Worm (Caenorhabditis elegans): ENCODE measurements around the gene C25E10.10.

Gene C25E10.10

DNA sequence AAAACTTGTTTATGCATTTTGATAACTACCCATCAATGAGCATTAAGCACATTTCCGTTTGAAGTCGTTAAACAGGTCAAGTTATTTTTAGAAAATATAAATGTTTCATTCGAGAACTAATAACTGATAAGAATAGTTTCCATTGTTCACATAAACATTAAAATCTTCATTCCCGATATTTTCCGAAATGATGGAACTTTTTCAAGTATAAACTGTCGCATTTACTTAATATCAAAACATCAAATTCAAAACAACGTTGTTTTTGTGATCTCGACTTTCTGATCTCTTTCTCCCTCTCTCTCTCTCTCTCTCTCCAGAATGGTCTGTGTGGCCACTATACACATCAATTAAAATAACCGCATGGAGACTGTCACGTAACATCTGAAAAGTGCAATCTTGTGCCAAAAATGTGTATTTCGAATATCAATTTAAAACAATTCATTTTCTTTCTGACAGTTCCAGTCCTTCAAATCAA, 18.2 kb upstream of the C25E10.10 start:
- TF ChIP-seq ZK546.5 (tag; optimal IDR thresholded peaks at IDR 0.05) (no peak), nhr-11 (tag; optimal IDR thresholded peaks at IDR 0.05) (no peak), elt-1 (tag; optimal IDR thresholded peaks at IDR 0.05) (no peak), lin-15B (tag; optimal IDR thresholded peaks at IDR 0.05) (no peak), R02D3.7 (tag; optimal IDR thresholded peaks at IDR 0.05) (no peak), pha-4 (tag; optimal IDR thresholded peaks at IDR 0.05) (peak; percentile 74), ama-1 (optimal IDR thresholded peaks at IDR 0.05) (peak; percentile 79), ceh-82 (tag; optimal IDR thresholded peaks at IDR 0.05) (no peak), tbx-2 (tag; optimal IDR thresholded peaks at IDR 0.05) (peak; percentile 2), nhr-25 (tag; optimal IDR thresholded peaks at IDR 0.05) (peak; percentile 39), nhr-76 (tag; optimal IDR thresholded peaks at IDR 0.05) (no peak), elt-2 (tag; optimal IDR thresholded peaks at IDR 0.05) (peak; percentile 79), mdl-1 (tag; optimal IDR thresholded peaks at IDR 0.05) (no peak), ceh-28 (tag; optimal IDR thresholded peaks at IDR 0.05) (no peak), lin-39 (tag; optimal IDR thresholded peaks at IDR 0.05) (no peak), aly-2 (tag; optimal IDR thresholded peaks at IDR 0.05) (peak; percentile 66), nhr-43 (tag; optimal IDR thresholded peaks at IDR 0.05; ENCODE audit: poor library complexity, severe bottlenecking) (no peak), fos-1 (tag; optimal IDR thresholded peaks at IDR 0.05) (no peak), fkh-10 (GFP tag; optimal IDR thresholded peaks at IDR 0.05) (no peak), nhr-77 (tag; optimal IDR thresholded peaks at IDR 0.05) (no peak), nhr-67 (tag; optimal IDR thresholded peaks at IDR 0.05) (no peak), egl-27 (tag; optimal IDR thresholded peaks at IDR 0.05) (no peak), jun-1 (tag; optimal IDR thresholded peaks at IDR 0.05) (peak; percentile 68), pqm-1 (tag; optimal IDR thresholded peaks at IDR 0.05) (peak; percentile 92), fkh-2 (tag; optimal IDR thresholded peaks at IDR 0.05) (no peak)

DNA sequence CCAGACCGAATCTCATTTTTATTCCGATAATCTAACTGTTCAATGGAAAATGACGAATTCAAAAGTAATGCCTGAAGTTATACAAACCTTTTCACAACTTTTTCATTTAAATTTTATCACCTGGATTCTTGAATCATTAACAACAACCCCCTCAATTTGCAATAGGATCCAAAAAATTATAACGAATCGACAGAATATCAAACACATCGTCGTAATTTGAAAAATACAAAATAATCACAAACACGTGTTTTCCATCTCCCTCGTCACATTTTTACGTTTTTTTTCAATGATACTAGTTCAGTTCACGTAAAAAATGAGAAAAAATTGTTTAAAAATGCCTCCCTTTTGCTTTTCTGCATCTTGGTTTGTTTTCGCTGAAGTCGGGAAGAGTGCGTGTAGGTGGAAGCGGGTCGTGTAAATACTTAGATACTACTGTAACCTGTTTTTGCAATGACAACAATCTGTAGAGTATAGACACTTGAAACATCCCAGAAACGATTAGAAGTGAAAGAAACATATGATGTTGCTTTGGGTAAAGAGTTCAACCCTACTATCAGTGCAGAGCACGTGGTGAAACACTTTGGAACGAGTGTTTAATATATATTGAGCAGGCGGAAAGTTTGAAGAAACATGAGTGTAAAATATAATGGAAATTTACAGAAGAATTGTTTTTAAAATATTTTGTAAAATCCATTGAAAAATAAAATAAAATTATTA, 17.3 kb upstream of the C25E10.10 start, which contains the start of gene oac-50:
TSS of gene oac-50 (minus strand) at position 219 of the 717 bp plus-strand sequence.
- no peak for TF ChIP-seq elt-3 (tag; optimal IDR thresholded peaks at IDR 0.05)
- no peak for TF ChIP-seq fos-1 (tag; optimal IDR thresholded peaks at IDR 0.05)
- no peak for TF ChIP-seq nhr-67 (tag; optimal IDR thresholded peaks at IDR 0.05)
- peak; percentile 79 for TF ChIP-seq pqm-1 (tag; optimal IDR thresholded peaks at IDR 0.05)
- peak; percentile 55 for TF ChIP-seq elt-2 (tag; optimal IDR thresholded peaks at IDR 0.05)
- TF ChIP-seq pha-4 (tag; optimal IDR thresholded peaks at IDR 0.05): peak; percentile 82
- TF ChIP-seq ztf-4 (tag; optimal IDR thresholded peaks at IDR 0.05): no peak
- TF ChIP-seq nfya-1 (tag; optimal IDR thresholded peaks at IDR 0.05; ENCODE audit: insufficient read depth): no peak

DNA sequence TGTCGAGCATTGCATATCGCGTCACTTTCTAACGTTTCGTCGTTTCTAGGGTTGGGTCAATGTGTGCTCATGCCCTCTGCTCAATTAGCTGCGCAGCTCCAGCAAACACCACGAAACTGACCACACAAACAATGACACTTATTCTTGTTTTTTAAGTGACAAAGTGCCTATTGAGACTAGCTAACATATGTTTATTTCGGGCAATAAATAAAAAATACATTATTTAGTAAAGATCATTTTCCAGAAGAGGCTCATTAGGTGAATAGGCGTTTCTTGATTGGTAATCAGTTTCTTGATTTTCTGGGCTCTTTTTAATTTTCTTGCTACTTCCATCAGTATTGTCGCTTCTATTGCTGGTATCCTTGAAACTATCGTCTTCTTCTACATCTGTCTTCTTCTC, 13.5 kb upstream of the C25E10.10 start, which contains the start of gene T27E4.5:
TSS of gene T27E4.5 (minus strand) at position 101 of the 400 bp plus-strand sequence.
- TF ChIP-seq unc-62 (GFP tag; optimal IDR thresholded peaks at IDR 0.05) (no peak), lin-39 (tag; optimal IDR thresholded peaks at IDR 0.05) (no peak), elt-1 (tag; optimal IDR thresholded peaks at IDR 0.05) (no peak), skn-1 (tag; optimal IDR thresholded peaks at IDR 0.05) (no peak), egl-27 (tag; optimal IDR thresholded peaks at IDR 0.05) (no peak), nhr-76 (tag; optimal IDR thresholded peaks at IDR 0.05) (no peak), fkh-10 (GFP tag; optimal IDR thresholded peaks at IDR 0.05) (no peak), fos-1 (tag; optimal IDR thresholded peaks at IDR 0.05) (no peak), aly-2 (tag; optimal IDR thresholded peaks at IDR 0.05) (no peak), sea-2 (GFP tag; optimal IDR thresholded peaks at IDR 0.05) (no peak), zag-1 (tag; optimal IDR thresholded peaks at IDR 0.05) (no peak), mdl-1 (tag; optimal IDR thresholded peaks at IDR 0.05) (no peak), nhr-237 (tag; optimal IDR thresholded peaks at IDR 0.05) (no peak), nhr-12 (tag; optimal IDR thresholded peaks at IDR 0.05) (no peak), ceh-16 (tag; optimal IDR thresholded peaks at IDR 0.05) (no peak), nfya-1 (tag; optimal IDR thresholded peaks at IDR 0.05; ENCODE audit: insufficient read depth) (no peak)

DNA sequence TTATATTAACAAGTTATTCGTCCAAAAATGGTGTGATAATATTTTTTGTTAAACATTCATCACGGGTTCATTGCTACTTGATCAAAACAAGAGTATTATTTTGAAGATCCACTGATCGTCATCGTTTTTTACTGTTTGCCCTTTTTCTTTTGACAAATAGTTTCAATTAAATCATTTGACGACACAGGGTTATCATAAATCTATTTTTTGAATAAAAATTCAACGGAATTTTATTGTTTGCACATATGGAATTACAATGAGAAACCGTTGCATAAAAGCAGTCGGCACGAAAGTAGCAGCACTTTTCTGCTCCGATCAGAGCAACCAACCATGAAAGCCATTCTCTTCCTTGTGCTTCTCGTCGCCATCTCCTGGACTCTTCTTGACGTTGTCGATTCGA, 11.5 kb upstream of the C25E10.10 start, which contains the start of gene fip-2:
TSS of gene fip-2 (plus strand) at position 301 of the 400 bp plus-strand sequence.
- TF ChIP-seq lin-39 (tag; optimal IDR thresholded peaks at IDR 0.05) (no peak), mml-1 (tag; optimal IDR thresholded peaks at IDR 0.05) (no peak), daf-12 (tag; optimal IDR thresholded peaks at IDR 0.05) (no peak), skn-1 (tag; optimal IDR thresholded peaks at IDR 0.05) (no peak), zag-1 (tag; optimal IDR thresholded peaks at IDR 0.05) (no peak), egl-27 (tag; optimal IDR thresholded peaks at IDR 0.05) (no peak), jun-1 (tag; optimal IDR thresholded peaks at IDR 0.05) (no peak), fos-1 (tag; optimal IDR thresholded peaks at IDR 0.05) (no peak), pha-4 (tag; optimal IDR thresholded peaks at IDR 0.05) (no peak), snpc-4 (tag; optimal IDR thresholded peaks at IDR 0.05) (no peak), R02D3.7 (tag; optimal IDR thresholded peaks at IDR 0.05) (no peak), nhr-12 (tag; optimal IDR thresholded peaks at IDR 0.05) (no peak), elt-1 (tag; optimal IDR thresholded peaks at IDR 0.05) (no peak), nhr-23 (tag; optimal IDR thresholded peaks at IDR 0.05) (no peak), ceh-82 (tag; optimal IDR thresholded peaks at IDR 0.05) (no peak), nhr-77 (tag; optimal IDR thresholded peaks at IDR 0.05) (no peak), nhr-28 (tag; optimal IDR thresholded peaks at IDR 0.05) (no peak), ztf-11 (tag; optimal IDR thresholded peaks at IDR 0.05) (no peak)
